Worm (Caenorhabditis elegans): ENCODE measurements around the gene ZK112.4.

ZK112.4 gene

ce11 chrIII:7762250-7762649, 32.4 kb upstream of the ZK112.4 start:
- TF ChIP-seq klf-2 (GFP tag; conservative IDR thresholded peaks at IDR 0.05) (no peak), tab-1 (GFP tag; IDR thresholded peaks at IDR 0.05) (no peak), T22C8.4 (GFP tag; IDR thresholded peaks at IDR 0.05) (no peak), ztf-23 (GFP tag; IDR thresholded peaks at IDR 0.05) (no peak), ref-1 (GFP tag; conservative IDR thresholded peaks at IDR 0.05) (no peak), ztf-29 (GFP tag; IDR thresholded peaks at IDR 0.05) (no peak), cog-1 (tag; optimal IDR thresholded peaks at IDR 0.05) (no peak), med-1 (GFP tag; optimal IDR thresholded peaks at IDR 0.05; ENCODE audit: insufficient read depth) (no peak), flt-1 (GFP tag; IDR thresholded peaks at IDR 0.05) (no peak)

DNA sequence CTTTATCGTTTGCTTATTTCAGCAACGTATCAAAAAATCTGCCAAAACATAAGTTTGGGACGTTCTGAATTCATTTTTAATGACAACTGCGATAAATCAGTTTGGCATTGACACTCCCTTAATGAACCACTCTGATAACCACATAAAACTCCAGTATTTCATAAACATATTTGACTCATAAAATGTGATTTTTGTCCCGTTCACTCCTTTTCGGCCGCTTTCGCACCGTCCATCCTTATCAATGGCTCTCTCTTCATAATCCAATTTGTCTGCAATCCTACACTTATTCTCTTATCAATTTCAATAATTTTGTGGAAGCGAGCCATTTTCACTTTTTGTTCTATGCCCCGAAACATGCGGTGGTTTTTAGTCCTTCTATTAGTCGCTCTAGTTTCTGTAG, 28.8 kb upstream of the ZK112.4 start, which contains the start of gene pcp-1:
Gene pcp-1, plus strand, starts transcription at position 342 of the 400 bp plus-strand sequence.
- TF ChIP-seq cog-1 (tag; optimal IDR thresholded peaks at IDR 0.05): no peak
- TF ChIP-seq flt-1 (GFP tag; IDR thresholded peaks at IDR 0.05): no peak
- TF ChIP-seq med-1 (GFP tag; optimal IDR thresholded peaks at IDR 0.05; ENCODE audit: insufficient read depth): no peak
- TF ChIP-seq T22C8.4 (GFP tag; IDR thresholded peaks at IDR 0.05): no peak
- no peak for TF ChIP-seq tab-1 (GFP tag; IDR thresholded peaks at IDR 0.05)
- no peak for TF ChIP-seq ztf-29 (GFP tag; IDR thresholded peaks at IDR 0.05)
- TF ChIP-seq ref-1 (GFP tag; conservative IDR thresholded peaks at IDR 0.05): no peak
- no peak for TF ChIP-seq klf-2 (GFP tag; conservative IDR thresholded peaks at IDR 0.05)
- no peak for TF ChIP-seq ztf-23 (GFP tag; IDR thresholded peaks at IDR 0.05)

DNA sequence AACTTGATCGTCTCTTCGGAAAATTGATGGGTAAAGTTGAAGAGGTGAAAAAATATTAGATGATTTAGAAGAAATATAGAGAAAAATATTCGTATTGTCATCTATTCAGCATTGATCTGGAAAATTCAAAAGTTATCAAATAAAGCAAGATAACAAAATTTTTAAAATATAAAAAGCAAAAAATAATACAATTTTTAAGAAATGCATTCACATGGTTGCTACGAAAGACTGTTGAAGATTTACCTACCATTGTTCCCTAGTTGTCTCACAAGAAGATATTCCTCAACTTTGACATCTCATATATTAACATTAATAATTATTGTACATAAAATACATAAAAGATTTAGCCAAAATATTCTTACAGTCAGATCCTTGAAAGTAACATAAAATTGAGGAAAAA, 24.5 kb upstream of the ZK112.4 start, which contains the start of gene cdh-3:
Gene cdh-3, minus strand, starts transcription at position 101 of the 400 bp plus-strand sequence.
- TF ChIP-seq med-1 (GFP tag; optimal IDR thresholded peaks at IDR 0.05; ENCODE audit: insufficient read depth) (no peak), flt-1 (GFP tag; IDR thresholded peaks at IDR 0.05) (no peak), klf-2 (GFP tag; conservative IDR thresholded peaks at IDR 0.05) (no peak), ztf-29 (GFP tag; IDR thresholded peaks at IDR 0.05) (no peak), ztf-23 (GFP tag; IDR thresholded peaks at IDR 0.05) (no peak), ref-1 (GFP tag; conservative IDR thresholded peaks at IDR 0.05) (no peak), tab-1 (GFP tag; IDR thresholded peaks at IDR 0.05) (no peak), T22C8.4 (GFP tag; IDR thresholded peaks at IDR 0.05) (no peak), cog-1 (tag; optimal IDR thresholded peaks at IDR 0.05) (no peak)

DNA sequence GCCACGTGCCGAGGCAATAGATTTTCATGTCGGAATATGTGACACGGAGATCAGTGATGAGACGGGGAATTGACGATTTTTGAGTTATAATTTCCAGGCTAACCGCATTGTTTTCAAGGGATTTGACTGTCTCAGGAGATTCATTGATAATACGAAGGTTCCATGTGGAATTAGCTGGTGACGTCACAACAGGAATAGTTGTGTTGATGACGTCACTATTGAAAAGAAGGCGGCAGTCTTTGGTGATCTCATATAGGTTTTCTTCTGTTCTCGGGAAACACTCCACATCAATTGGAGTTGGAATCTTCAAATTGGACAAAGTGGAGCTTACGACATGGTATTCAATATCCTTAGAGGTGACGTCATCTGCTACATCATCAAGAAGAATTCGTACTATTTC, 13.4 kb upstream of the ZK112.4 start:
- TF ChIP-seq ztf-23 (GFP tag; IDR thresholded peaks at IDR 0.05): no peak
- no peak for TF ChIP-seq tab-1 (GFP tag; IDR thresholded peaks at IDR 0.05)
- TF ChIP-seq T22C8.4 (GFP tag; IDR thresholded peaks at IDR 0.05): no peak
- no peak for TF ChIP-seq cog-1 (tag; optimal IDR thresholded peaks at IDR 0.05)

ce11 chrIII:7737646-7738258, 7.9 kb upstream of the ZK112.4 start:
- TF ChIP-seq ref-1 (GFP tag; conservative IDR thresholded peaks at IDR 0.05) (no peak), flt-1 (GFP tag; IDR thresholded peaks at IDR 0.05) (no peak), ztf-23 (GFP tag; IDR thresholded peaks at IDR 0.05) (no peak)

- TF ChIP-seq ztf-23 (GFP tag; IDR thresholded peaks at IDR 0.05): no peak
- TF ChIP-seq T22C8.4 (GFP tag; IDR thresholded peaks at IDR 0.05): no peak
- no peak for TF ChIP-seq ztf-29 (GFP tag; IDR thresholded peaks at IDR 0.05)
- no peak for TF ChIP-seq cog-1 (tag; optimal IDR thresholded peaks at IDR 0.05)
- no peak for TF ChIP-seq flt-1 (GFP tag; IDR thresholded peaks at IDR 0.05)
- TF ChIP-seq med-1 (GFP tag; optimal IDR thresholded peaks at IDR 0.05; ENCODE audit: insufficient read depth): no peak
- no peak for TF ChIP-seq ref-1 (GFP tag; conservative IDR thresholded peaks at IDR 0.05)
- TF ChIP-seq tab-1 (GFP tag; IDR thresholded peaks at IDR 0.05): no peak
- TF ChIP-seq klf-2 (GFP tag; conservative IDR thresholded peaks at IDR 0.05): no peak
Measured at ce11 chrIII:7736806-7737205, 7.0 kb upstream of the ZK112.4 start.

DNA sequence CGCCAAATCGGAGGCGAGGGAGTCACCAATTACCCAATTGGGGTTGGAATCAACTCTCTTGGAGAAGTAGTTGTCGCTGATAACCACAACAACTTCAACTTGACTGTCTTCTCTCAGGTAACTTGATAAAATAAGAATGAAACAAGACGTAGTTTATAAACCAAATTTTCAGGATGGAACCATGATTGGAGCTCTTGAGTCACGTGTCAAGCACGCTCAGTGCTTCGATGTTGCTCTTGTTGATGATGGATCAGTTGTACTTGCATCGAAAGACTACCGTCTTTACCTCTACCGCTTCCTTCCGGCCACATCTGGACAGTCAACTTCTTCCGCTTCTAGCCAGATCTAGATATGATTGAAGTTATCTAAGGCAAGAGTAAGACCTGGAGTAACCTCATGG, 6.2 kb upstream of the ZK112.4 start:
- TF ChIP-seq ztf-29 (GFP tag; IDR thresholded peaks at IDR 0.05): no peak
- TF ChIP-seq ztf-23 (GFP tag; IDR thresholded peaks at IDR 0.05): no peak
- no peak for TF ChIP-seq cog-1 (tag; optimal IDR thresholded peaks at IDR 0.05)
- no peak for TF ChIP-seq ref-1 (GFP tag; conservative IDR thresholded peaks at IDR 0.05)
- TF ChIP-seq klf-2 (GFP tag; conservative IDR thresholded peaks at IDR 0.05): no peak
- TF ChIP-seq tab-1 (GFP tag; IDR thresholded peaks at IDR 0.05): no peak
- TF ChIP-seq flt-1 (GFP tag; IDR thresholded peaks at IDR 0.05): no peak
- TF ChIP-seq med-1 (GFP tag; optimal IDR thresholded peaks at IDR 0.05; ENCODE audit: insufficient read depth): no peak
- no peak for TF ChIP-seq T22C8.4 (GFP tag; IDR thresholded peaks at IDR 0.05)

DNA sequence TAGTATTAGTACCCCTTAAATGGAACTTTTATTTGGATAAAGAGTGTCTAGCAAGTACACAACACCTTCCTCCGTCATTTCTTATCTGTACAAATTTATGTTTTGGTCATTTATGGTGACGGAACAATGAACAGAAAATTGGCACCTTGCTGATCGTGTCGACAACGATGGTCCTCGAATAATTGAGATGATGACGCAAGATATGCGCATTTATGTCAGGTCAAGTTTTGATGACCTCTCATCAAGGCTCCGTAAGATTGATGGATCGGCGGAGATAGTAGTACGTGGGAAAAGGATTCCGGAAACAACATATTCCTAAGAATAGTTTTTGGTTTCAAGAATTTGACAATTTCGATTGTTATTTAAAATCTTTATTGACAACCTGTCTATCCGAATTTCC, 4.3 kb upstream of the ZK112.4 start:
- TF ChIP-seq cog-1 (tag; optimal IDR thresholded peaks at IDR 0.05) (peak; percentile 23), ztf-23 (GFP tag; IDR thresholded peaks at IDR 0.05) (no peak), klf-2 (GFP tag; conservative IDR thresholded peaks at IDR 0.05) (no peak)

- TF ChIP-seq tab-1 (GFP tag; IDR thresholded peaks at IDR 0.05) (no peak), ztf-23 (GFP tag; IDR thresholded peaks at IDR 0.05) (0 out of 2 replicates have a peak, but pooled peaks have one; percentile 46), flt-1 (GFP tag; IDR thresholded peaks at IDR 0.05) (peak; percentile 25; the same call in 1 of the 2 replicates)
Measured at ce11 chrIII:7733563-7733962, 3.8 kb upstream of the ZK112.4 start.

ce11 chrIII:7731085-7731484, 1.3 kb upstream of the ZK112.4 start:
- TF ChIP-seq ztf-23 (GFP tag; IDR thresholded peaks at IDR 0.05) (no peak), cog-1 (tag; optimal IDR thresholded peaks at IDR 0.05) (no peak), flt-1 (GFP tag; IDR thresholded peaks at IDR 0.05) (no peak), med-1 (GFP tag; optimal IDR thresholded peaks at IDR 0.05; ENCODE audit: insufficient read depth) (no peak), ref-1 (GFP tag; conservative IDR thresholded peaks at IDR 0.05) (no peak), ztf-29 (GFP tag; IDR thresholded peaks at IDR 0.05) (no peak), tab-1 (GFP tag; IDR thresholded peaks at IDR 0.05) (no peak), T22C8.4 (GFP tag; IDR thresholded peaks at IDR 0.05) (no peak), klf-2 (GFP tag; conservative IDR thresholded peaks at IDR 0.05) (no peak)

All from whole organism, midembryonic.